Worm (Caenorhabditis elegans): ENCODE measurements around the gene pgm-3.

The pgm-3 gene

DNA sequence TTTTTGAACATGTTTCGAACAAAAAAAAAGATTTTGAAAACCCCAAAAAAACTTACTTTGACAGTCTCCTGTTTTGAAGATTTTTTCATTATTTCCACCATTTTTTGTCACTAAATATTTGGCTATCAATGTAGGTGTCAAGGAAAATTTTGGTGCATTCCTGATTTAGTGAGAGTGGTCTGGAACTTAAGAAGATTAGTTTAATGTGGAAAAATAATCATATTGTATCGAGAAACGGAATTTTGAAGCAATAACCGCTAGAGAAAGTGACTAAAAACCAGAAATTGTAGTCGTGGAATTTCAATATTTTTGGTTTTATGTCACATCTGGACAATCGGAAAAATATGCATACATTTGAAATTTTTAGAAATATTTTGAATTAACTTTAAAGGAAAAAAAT lies 36.4 kb downstream of the pgm-3 start, which contains the start of the genes F20C5.11 and klp-11:
Gene F20C5.11, minus strand, starts transcription at position 101 of the 400 bp plus-strand sequence.
Gene klp-11, minus strand, starts transcription at position 171 of the 400 bp plus-strand sequence.
- no peak for TF ChIP-seq bed-3 (GFP tag; optimal IDR thresholded peaks at IDR 0.05)
- TF ChIP-seq sptf-1 (tag; optimal IDR thresholded peaks at IDR 0.05): no peak
- no peak for TF ChIP-seq elt-3 (tag; optimal IDR thresholded peaks at IDR 0.05)
- TF ChIP-seq ceh-83 (GFP tag; optimal IDR thresholded peaks at IDR 0.05): no peak
- no peak for TF ChIP-seq pha-4 (tag; optimal IDR thresholded peaks at IDR 0.05)
- TF ChIP-seq nhr-76 (tag; optimal IDR thresholded peaks at IDR 0.05): no peak

ce11 chrIV:8762471-8762870 lies 36.9 kb downstream of the pgm-3 start:
- peak; percentile 88 for TF ChIP-seq hlh-1 (tag; optimal IDR thresholded peaks at IDR 0.05)
- peak; percentile 94 for TF ChIP-seq ces-1 (GFP tag; optimal IDR thresholded peaks at IDR 0.05)
- peak; percentile 61 for TF ChIP-seq unc-62 (GFP tag; optimal IDR thresholded peaks at IDR 0.05)
- no peak for TF ChIP-seq ham-2 (GFP tag; optimal IDR thresholded peaks at IDR 0.05)
- TF ChIP-seq sem-2 (GFP tag; optimal IDR thresholded peaks at IDR 0.05): no peak
- peak; percentile 39 for TF ChIP-seq mep-1 (tag; optimal IDR thresholded peaks at IDR 0.05)
- TF ChIP-seq ceh-39 (tag; optimal IDR thresholded peaks at IDR 0.05): peak; percentile 72
- TF ChIP-seq drap-1 (GFP tag; optimal IDR thresholded peaks at IDR 0.05): no peak
- TF ChIP-seq unc-120 (tag; optimal IDR thresholded peaks at IDR 0.05; ENCODE audit: poor library complexity, severe bottlenecking): peak; percentile 56
- TF ChIP-seq lsy-2 (tag; optimal IDR thresholded peaks at IDR 0.05): peak; percentile 32

DNA sequence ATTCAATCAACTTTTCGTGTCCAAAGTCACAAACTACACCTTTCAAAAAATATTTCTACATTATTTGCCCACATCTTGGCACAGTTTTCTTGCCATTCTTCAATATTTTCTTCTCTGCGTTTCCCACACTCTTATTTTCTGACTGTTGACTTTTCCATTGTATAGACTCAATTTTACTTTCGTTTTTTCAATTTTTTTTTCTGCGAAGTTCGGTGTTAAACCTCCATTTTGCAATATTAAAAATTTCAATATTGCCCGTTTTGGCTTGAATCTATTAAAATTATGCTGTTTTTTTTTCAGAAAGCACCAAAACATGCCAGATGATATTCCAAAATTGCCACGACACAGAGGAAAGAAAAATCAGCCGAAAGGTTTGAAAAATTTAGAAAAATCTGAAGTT lies 39.0 kb downstream of the pgm-3 start, which contains the start of gene cdc-50.B:
Gene cdc-50.B, plus strand, starts transcription at position 301 of the 400 bp plus-strand sequence.
- TF ChIP-seq blmp-1 (tag; optimal IDR thresholded peaks at IDR 0.05) (no peak), nhr-2 (tag; optimal IDR thresholded peaks at IDR 0.05) (no peak), nhr-28 (tag; optimal IDR thresholded peaks at IDR 0.05) (no peak), unc-62 (GFP tag; optimal IDR thresholded peaks at IDR 0.05) (no peak), lsy-2 (tag; optimal IDR thresholded peaks at IDR 0.05) (no peak), tbx-8 (GFP tag; optimal IDR thresholded peaks at IDR 0.05) (no peak), mls-2 (tag; optimal IDR thresholded peaks at IDR 0.05) (no peak), ceh-83 (GFP tag; optimal IDR thresholded peaks at IDR 0.05) (no peak), ceh-43 (GFP tag; optimal IDR thresholded peaks at IDR 0.05) (no peak), snpc-4 (tag; optimal IDR thresholded peaks at IDR 0.05) (no peak), unc-39 (tag; optimal IDR thresholded peaks at IDR 0.05) (no peak), nhr-12 (tag; optimal IDR thresholded peaks at IDR 0.05) (no peak), sptf-1 (tag; optimal IDR thresholded peaks at IDR 0.05) (no peak), zip-8 (tag; optimal IDR thresholded peaks at IDR 0.05) (no peak), ham-2 (GFP tag; optimal IDR thresholded peaks at IDR 0.05) (no peak)

ce11 chrIV:8769539-8769938 lies 44.0 kb downstream of the pgm-3 start, which contains the start of gene F20C5.5:
TSS of gene F20C5.5 (minus strand) at chrIV:8769639.
- TF ChIP-seq hlh-1 (tag; optimal IDR thresholded peaks at IDR 0.05) (no peak), drap-1 (GFP tag; optimal IDR thresholded peaks at IDR 0.05) (no peak)

- TF ChIP-seq lin-32 (GFP tag; optimal IDR thresholded peaks at IDR 0.05): no peak
- TF ChIP-seq lin-13 (tag; optimal IDR thresholded peaks at IDR 0.05): no peak
- TF ChIP-seq nhr-2 (tag; optimal IDR thresholded peaks at IDR 0.05): no peak
- no peak for TF ChIP-seq lsy-2 (tag; optimal IDR thresholded peaks at IDR 0.05)
Observed at ce11 chrIV:8772800-8773256, 47.3 kb downstream of the pgm-3 start, which contains the start of gene F20C5.6. TSS of gene F20C5.6 (minus strand) at chrIV:8773206.
